Fruit fly (Drosophila melanogaster) whole organism, embryonic: ENCODE results near the gene CG13085.
A peak's percentile ranks its signal among the peaks of the same experiment; 100 is the strongest.

Experiments used
- CG11247 ChIP-seq: fragments of 200-800 bp; sonication (Bioruptor generic); IDR thresholded peaks from 2 replicates; pipeline ENCODE4 v1.3.6; 2022; ENCODE audit warnings: missing biosample characterization, missing genetic modification characterization
- CG11504 ChIP-seq: fragments of 200-800 bp; sonication (Bioruptor generic); optimal IDR thresholded peaks from 3 replicates; lab custom pipeline; 2019; ENCODE audit warnings: missing biosample characterization, mild to moderate bottlenecking, missing genetic modification characterization, moderate library complexity
- CG12236 ChIP-seq: fragments of 200-800 bp; sonication (Bioruptor generic); optimal IDR thresholded peaks from 2 replicates; lab custom pipeline; 2016; ENCODE audit warnings: missing biosample characterization, missing genetic modification characterization
- CG14441 ChIP-seq: fragments of 200-800 bp; sonication (Bioruptor generic); IDR thresholded peaks from 2 replicates; pipeline ENCODE4 v1.3.6; 2022; ENCODE audit warnings: missing biosample characterization, missing genetic modification characterization
- CG15073 ChIP-seq: fragments of 200-800 bp; sonication (Bioruptor generic); optimal IDR thresholded peaks from 2 replicates; lab custom pipeline; 2016; ENCODE audit warnings: missing biosample characterization, missing genetic modification characterization
- CG15514 ChIP-seq: fragments of 200-800 bp; sonication (Bioruptor generic); optimal IDR thresholded peaks from 3 replicates; lab custom pipeline; 2017; ENCODE audit warnings: missing biosample characterization, missing genetic modification characterization, mild to moderate bottlenecking, moderate library complexity, missing genetic modification reagents
- CG17385 ChIP-seq: fragments of 200-800 bp; sonication (Bioruptor generic); optimal IDR thresholded peaks from 3 replicates; lab custom pipeline; 2018; ENCODE audit warnings: missing biosample characterization, mild to moderate bottlenecking, missing genetic modification characterization
- CG18262 ChIP-seq: fragments of 200-800 bp; optimal IDR thresholded peaks from 3 replicates; lab custom pipeline; 2019; ENCODE audit warnings: missing biosample characterization, mild to moderate bottlenecking, missing genetic modification characterization, moderate library complexity
- CG18619 ChIP-seq: fragments of 200-800 bp; sonication (Bioruptor generic); optimal IDR thresholded peaks from 3 replicates; lab custom pipeline; 2017; ENCODE audit warnings: missing biosample characterization, mild to moderate bottlenecking, missing genetic modification characterization
- CG2120 ChIP-seq: fragments of 200-800 bp; sonication (Bioruptor generic); optimal IDR thresholded peaks from 3 replicates; lab custom pipeline; 2016; ENCODE audit warnings: missing biosample characterization, missing genetic modification characterization
- CG30431 ChIP-seq: fragments of 200-800 bp; sonication (Bioruptor generic); optimal IDR thresholded peaks from 2 replicates; lab custom pipeline; 2017; ENCODE audit warnings: missing biosample characterization, missing genetic modification characterization
- CG31224 ChIP-seq: fragments of 200-800 bp; sonication (Bioruptor generic); IDR thresholded peaks from 2 replicates; pipeline ENCODE4 v1.3.6; 2022; ENCODE audit warnings: missing biosample characterization, missing genetic modification characterization
- CG43689 ChIP-seq: fragments of 200-800 bp; sonication (Bioruptor generic); IDR thresholded peaks from 2 replicates; pipeline ENCODE4 v1.3.6; 2022; ENCODE audit warnings: missing biosample characterization, missing genetic modification characterization
- CG6175 ChIP-seq: fragments of 200-800 bp; sonication (Bioruptor generic); IDR thresholded peaks from 3 replicates; pipeline ENCODE4 v1.3.6; 2022; ENCODE audit warnings: missing biosample characterization, missing genetic modification characterization
- CHES-1-like ChIP-seq: fragments of 200-800 bp; sonication (Bioruptor generic); optimal IDR thresholded peaks from 2 replicates; lab custom pipeline; 2016; ENCODE audit warnings: missing biosample characterization, missing genetic modification characterization
- Doc3 ChIP-seq: fragments of 200-800 bp; sonication (Bioruptor generic); IDR thresholded peaks from 3 replicates; pipeline ENCODE4 v1.3.6; 2022; ENCODE audit warnings: missing biosample characterization, missing genetic modification characterization; ENCODE audit not compliant: partially characterized antibody
- Ets65A ChIP-seq: fragments of 200-800 bp; sonication (Bioruptor generic); peaks from one replicate; lab custom pipeline; 2016; ENCODE audit warnings: missing biosample characterization, missing genetic modification characterization
- H2.0 ChIP-seq: fragments of 200-800 bp; sonication (Bioruptor generic); IDR thresholded peaks from 2 replicates; pipeline ENCODE4 v1.3.6; 2022; ENCODE audit warnings: missing biosample characterization, missing genetic modification characterization
- HmgD ChIP-seq: fragments of 200-800 bp; sonication (Bioruptor generic); optimal IDR thresholded peaks from 3 replicates; lab custom pipeline; 2016; ENCODE audit warnings: missing biosample characterization, missing genetic modification characterization
- Mad ChIP-seq: fragments of 200-800 bp; sonication (Bioruptor generic); optimal IDR thresholded peaks from 2 replicates; lab custom pipeline; 2016; ENCODE audit warnings: missing biosample characterization, missing genetic modification characterization
- Meics ChIP-seq: fragments of 200-800 bp; sonication (Bioruptor generic); optimal IDR thresholded peaks from 2 replicates; lab custom pipeline; 2017; ENCODE audit warnings: missing biosample characterization, mild to moderate bottlenecking, missing genetic modification characterization
- NK7.1 ChIP-seq: fragments of 200-800 bp; sonication (Bioruptor generic); optimal IDR thresholded peaks from 3 replicates; lab custom pipeline; 2016; ENCODE audit warnings: missing biosample characterization, missing genetic modification characterization
- Nf-YA ChIP-seq: fragments of 200-800 bp; sonication (Bioruptor generic); IDR thresholded peaks from 2 replicates; pipeline ENCODE4 v1.3.6; 2022; ENCODE audit warnings: missing biosample characterization, missing genetic modification characterization
- Oaz ChIP-seq: fragments of 200-800 bp; sonication (Bioruptor generic); IDR thresholded peaks from 2 replicates; pipeline ENCODE4 v1.3.6; 2022; ENCODE audit warnings: missing biosample characterization, missing genetic modification characterization
- Spps ChIP-seq: fragments of 200-800 bp; sonication (Bioruptor generic); optimal IDR thresholded peaks from 2 replicates; lab custom pipeline; 2018; ENCODE audit warnings: missing biosample characterization, mild to moderate bottlenecking, missing genetic modification characterization
- Usf ChIP-seq: fragments of 200-800 bp; sonication (Bioruptor generic); optimal IDR thresholded peaks from 2 replicates; lab custom pipeline; 2017; ENCODE audit warnings: missing genotype, missing biosample characterization, missing genetic modification characterization
- abd-A ChIP-seq: fragments of 200-800 bp; sonication (Bioruptor generic); optimal IDR thresholded peaks from 3 replicates; lab custom pipeline; 2019; ENCODE audit warnings: missing biosample characterization, mild to moderate bottlenecking, missing genetic modification characterization, moderate library complexity
- aop ChIP-seq: fragments of 200-800 bp; sonication (Bioruptor generic); IDR thresholded peaks from 2 replicates; pipeline ENCODE4 v1.3.6; 2022; ENCODE audit warnings: missing biosample characterization, missing genetic modification characterization
- bigmax ChIP-seq: fragments of 200-800 bp; sonication (Bioruptor generic); optimal IDR thresholded peaks from 2 replicates; lab custom pipeline; 2018; ENCODE audit warnings: missing biosample characterization, mild to moderate bottlenecking, missing genetic modification characterization
- bowl ChIP-seq: fragments of 200-800 bp; sonication (Bioruptor generic); IDR thresholded peaks from 2 replicates; pipeline ENCODE4 v1.3.6; 2022; ENCODE audit warnings: missing biosample characterization, missing genetic modification characterization
- chm ChIP-seq: fragments of 200-800 bp; sonication (Bioruptor generic); IDR thresholded peaks from 2 replicates; pipeline ENCODE4 v1.3.6; 2022; ENCODE audit warnings: missing biosample characterization, missing genetic modification characterization
- cwo ChIP-seq: fragments of 200-800 bp; sonication (Bioruptor generic); optimal IDR thresholded peaks from 3 replicates; lab custom pipeline; 2017; ENCODE audit warnings: missing biosample characterization, missing genetic modification characterization, mild to moderate bottlenecking, moderate library complexity, missing genetic modification reagents
- fru ChIP-seq: fragments of >200 bp; optimal IDR thresholded peaks from 2 replicates; lab custom pipeline; 2017
- fu2 ChIP-seq: fragments of 200-800 bp; sonication (Bioruptor generic); optimal IDR thresholded peaks from 2 replicates; lab custom pipeline; 2016; ENCODE audit warnings: missing biosample characterization, missing genetic modification characterization
- gce ChIP-seq: fragments of 200-800 bp; sonication (Bioruptor generic); IDR thresholded peaks from 3 replicates; pipeline ENCODE4 v1.3.6; 2022; ENCODE audit warnings: missing biosample characterization, missing genetic modification characterization
- gem ChIP-seq: fragments of 200-800 bp; sonication (Bioruptor generic); optimal IDR thresholded peaks from 2 replicates; lab custom pipeline; 2019; ENCODE audit warnings: missing biosample characterization, mild to moderate bottlenecking, missing genetic modification characterization, moderate library complexity
- h ChIP-seq: fragments of >200 bp; optimal IDR thresholded peaks from 2 replicates; lab custom pipeline; 2017
- ham ChIP-seq: fragments of 200-800 bp; sonication (Bioruptor generic); IDR thresholded peaks from 2 replicates; pipeline ENCODE4 v1.3.6; 2022; ENCODE audit warnings: missing biosample characterization, missing genetic modification characterization
- kah ChIP-seq: fragments of 200-800 bp; sonication (Bioruptor generic); optimal IDR thresholded peaks from 2 replicates; lab custom pipeline; 2018; ENCODE audit warnings: missing biosample characterization, mild to moderate bottlenecking, missing genetic modification characterization
- lbe ChIP-seq: fragments of 200-800 bp; sonication (Bioruptor generic); optimal IDR thresholded peaks from 2 replicates; lab custom pipeline; 2016; ENCODE audit warnings: missing biosample characterization, mild to moderate bottlenecking, missing genetic modification characterization
- lov ChIP-seq, 2 experiments: fragments of 200-800 bp in 1 of 2; fragments of >200 bp in 1 of 2; sonication (Bioruptor generic) in 1 of 2; IDR thresholded peaks in 1 of 2; optimal IDR thresholded peaks in 1 of 2; 2 replicates in 1 of 2; 3 replicates in 1 of 2; pipeline versions ENCODE4 v1.3.6 to Lab custom; 2017 to 2022; ENCODE audit warnings: missing biosample characterization in 1 of 2, missing genetic modification characterization in 1 of 2
- pho ChIP-seq: fragments of 200-800 bp; sonication (Bioruptor generic); optimal IDR thresholded peaks from 2 replicates; lab custom pipeline; 2016; ENCODE audit warnings: missing biosample characterization, missing genetic modification characterization
- pita ChIP-seq: fragments of 200-800 bp; sonication (Bioruptor generic); optimal IDR thresholded peaks from 2 replicates; lab custom pipeline; 2017; ENCODE audit warnings: missing biosample characterization, mild to moderate bottlenecking, missing genetic modification characterization
- prd ChIP-seq, 3 experiments: fragments of >200 bp in 2 of 3; fragments of 200-800 bp in 1 of 3; sonication (Bioruptor generic) in 1 of 3; optimal IDR thresholded peaks in 2 of 3; IDR thresholded peaks in 1 of 3; 2 replicates in 2 of 3; 3 replicates in 1 of 3; pipeline versions ENCODE4 v1.3.6 to Lab custom; 2017 to 2022; ENCODE audit warnings: missing biosample characterization in 1 of 3, missing genetic modification characterization in 1 of 3
- ranshi ChIP-seq: fragments of 200-800 bp; sonication (Bioruptor generic); IDR thresholded peaks from 2 replicates; pipeline ENCODE4 v1.3.6; 2022; ENCODE audit warnings: missing biosample characterization, missing genetic modification characterization
- rib ChIP-seq: fragments of 200-800 bp; sonication (Bioruptor generic); IDR thresholded peaks from 2 replicates; pipeline ENCODE4 v1.3.6; 2022; ENCODE audit warnings: missing biosample characterization, missing genetic modification characterization
- sim ChIP-seq: fragments of 200-800 bp; sonication (Bioruptor generic); IDR thresholded peaks from 2 replicates; pipeline ENCODE4 v1.3.6; 2022; ENCODE audit warnings: missing biosample characterization, missing genetic modification characterization
- ssp ChIP-seq: fragments of 200-800 bp; sonication (Bioruptor generic); IDR thresholded peaks from 2 replicates; pipeline ENCODE4 v1.3.6; 2022; ENCODE audit warnings: missing biosample characterization, missing genetic modification characterization
- twi ChIP-seq: fragments of 200-800 bp; optimal IDR thresholded peaks from 2 replicates; lab custom pipeline; 2019; ENCODE audit warnings: missing biosample characterization, mild to moderate bottlenecking, missing genetic modification characterization, moderate library complexity
- vnd ChIP-seq: fragments of 200-800 bp; sonication (Bioruptor generic); IDR thresholded peaks from 3 replicates; pipeline ENCODE4 v1.3.6; 2022; ENCODE audit warnings: missing biosample characterization, missing genetic modification characterization; ENCODE audit not compliant: partially characterized antibody

CG13085 gene

dm6 chr2L:19423467-19424122 lies at the start of gene CG13085, which contains the start of gene Alp12 (continued):
- TF ChIP-seq h (lab: Kevin White, UChicago) = no peak
- TF ChIP-seq lov (optimal IDR thresholded peaks at IDR 0.05; lab: Kevin White, UChicago) = no peak
- peak; percentile 79; the same call in 2 of the 3 replicates for TF ChIP-seq lov (GFP tag; IDR thresholded peaks at IDR 0.05; lab: Robert Waterston, UW)
- TF ChIP-seq ranshi (GFP tag; lab: Robert Waterston, UW) = peak; percentile 89
- TF ChIP-seq abd-A = peak; percentile 94
- TF ChIP-seq CG6175 (GFP tag; lab: Robert Waterston, UW) = peak; percentile 91
- peak; percentile 80 for TF ChIP-seq ham
- TF ChIP-seq CG14441 (GFP tag; lab: Robert Waterston, UW) = peak; percentile 96
- TF ChIP-seq CHES-1-like (GFP tag; lab: Kevin White, UChicago) = peak; percentile 92
- peak; percentile 92 for TF ChIP-seq CG15514 (GFP tag; lab: Kevin White, UChicago)
- peak; percentile 93 for TF ChIP-seq Oaz
- no peak for TF ChIP-seq fru (lab: Kevin White, UChicago)
- TF ChIP-seq Nf-YA (GFP tag; lab: Robert Waterston, UW) = peak; percentile 88
- peak; percentile 91 for TF ChIP-seq ssp (GFP tag; lab: Robert Waterston, UW)
- TF ChIP-seq Usf = peak; percentile 95
- peak; percentile 92 for TF ChIP-seq fu2 (GFP tag; lab: Kevin White, UChicago)
- TF ChIP-seq chm (GFP tag; lab: Robert Waterston, UW) = peak; percentile 85; the same call in 1 of the 2 replicates
- peak; percentile 92 for TF ChIP-seq CG11247
- peak; percentile 75 for TF ChIP-seq sim (GFP tag; lab: Robert Waterston, UW)
- peak; percentile 97 for TF ChIP-seq cwo (GFP tag; lab: Kevin White, UChicago)
- TF ChIP-seq vnd (GFP tag; lab: Robert Waterston, UW) = no peak
- peak; percentile 93 for TF ChIP-seq kah
- peak; percentile 99 for TF ChIP-seq Meics (GFP tag; lab: Kevin White, UChicago)
- peak; percentile 94 for TF ChIP-seq rib (GFP tag; lab: Robert Waterston, UW)
- TF ChIP-seq CG12236 (GFP tag; lab: Kevin White, UChicago) = peak; percentile 89
- TF ChIP-seq gce (GFP tag; lab: Robert Waterston, UW) = no peak; the same call in 1 of the 3 replicates
- TF ChIP-seq gem (tag; lab: Kevin White, UChicago) = peak; percentile 99
- peak; percentile 99 for TF ChIP-seq CG18262 (tag; lab: Kevin White, UChicago)
- peak; percentile 93 for TF ChIP-seq Spps (tag; lab: Kevin White, UChicago)
- TF ChIP-seq CG43689 (GFP tag; lab: Robert Waterston, UW) = peak; percentile 89
- peak; percentile 95 for TF ChIP-seq Mad (GFP tag; lab: Kevin White, UChicago)
- TF ChIP-seq lbe = peak; percentile 82
- peak; percentile 99 for TF ChIP-seq CG18619 (GFP tag; lab: Kevin White, UChicago)
- TF ChIP-seq HmgD (GFP tag; lab: Kevin White, UChicago) = peak; percentile 61
- peak; percentile 89 for TF ChIP-seq NK7.1
- peak; percentile 36 for TF ChIP-seq aop (GFP tag; lab: Robert Waterston, UW)
- TF ChIP-seq Doc3 (GFP tag; lab: Robert Waterston, UW) = no peak
- peak; percentile 95 for TF ChIP-seq H2.0 (GFP tag; lab: Robert Waterston, UW)
- TF ChIP-seq bowl = peak; percentile 86
- TF ChIP-seq Ets65A (GFP tag; lab: Kevin White, UChicago) = peak; percentile 98
- TF ChIP-seq bigmax (GFP tag; lab: Kevin White, UChicago) = no peak
- TF ChIP-seq pho (GFP tag; lab: Kevin White, UChicago) = peak; percentile 95
- peak; percentile 98 for TF ChIP-seq CG2120
- peak; percentile 92 for TF ChIP-seq CG31224 (GFP tag; lab: Robert Waterston, UW)
- peak; percentile 97 for TF ChIP-seq CG11504 (tag; lab: Kevin White, UChicago)
- peak; percentile 79 for TF ChIP-seq CG15073 (GFP tag; lab: Kevin White, UChicago)
- no peak for TF ChIP-seq pita (GFP tag; lab: Kevin White, UChicago)
- TF ChIP-seq CG17385 (GFP tag; lab: Kevin White, UChicago) = peak; percentile 98
- peak; percentile 95 for TF ChIP-seq twi (tag; lab: Kevin White, UChicago)
- no peak for TF ChIP-seq prd (optimal IDR thresholded peaks at IDR 0.05; lab: Kevin White, UChicago)
- peak; percentile 97 for TF ChIP-seq prd (GFP tag; IDR thresholded peaks at IDR 0.05; lab: Robert Waterston, UW)
- peak; percentile 94 for TF ChIP-seq CG30431 (GFP tag; lab: Kevin White, UChicago)
